Worm (Caenorhabditis elegans): Measurements from ENCODE around the gene zipt-17.

Gene zipt-17

DNA sequence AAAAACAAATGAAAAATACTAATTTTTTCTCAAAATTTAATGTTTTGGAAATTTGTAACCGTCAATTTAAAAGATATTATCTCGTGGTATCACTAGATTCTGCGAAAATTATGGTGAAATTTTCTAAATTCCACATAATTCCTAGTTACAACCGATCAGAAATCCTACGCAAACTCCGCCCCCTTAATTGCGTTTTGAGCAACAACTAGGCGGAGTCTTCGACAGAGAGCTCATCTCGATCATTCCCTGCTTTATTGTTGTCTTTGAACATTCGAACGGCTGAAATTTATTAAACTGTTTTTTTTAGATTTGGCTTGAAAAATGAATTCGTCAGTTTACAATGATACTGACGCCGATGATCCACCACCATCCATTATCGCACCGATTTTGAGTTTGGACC, 32.3 kb upstream of the zipt-17 start, which contains the start of gene T02D1.4:
T02D1.4 (plus strand) TSS at position 301 of the 400 bp plus-strand sequence.
- TF ChIP-seq nhr-11 (tag; optimal IDR thresholded peaks at IDR 0.05), result no peak
- no peak for TF ChIP-seq crh-2 (tag; optimal IDR thresholded peaks at IDR 0.05)
- no peak for TF ChIP-seq lin-39 (tag; optimal IDR thresholded peaks at IDR 0.05)
- TF ChIP-seq peb-1 (tag; optimal IDR thresholded peaks at IDR 0.05), result no peak
- TF ChIP-seq ztf-1 (GFP tag; conservative IDR thresholded peaks at IDR 0.05), result no peak

DNA sequence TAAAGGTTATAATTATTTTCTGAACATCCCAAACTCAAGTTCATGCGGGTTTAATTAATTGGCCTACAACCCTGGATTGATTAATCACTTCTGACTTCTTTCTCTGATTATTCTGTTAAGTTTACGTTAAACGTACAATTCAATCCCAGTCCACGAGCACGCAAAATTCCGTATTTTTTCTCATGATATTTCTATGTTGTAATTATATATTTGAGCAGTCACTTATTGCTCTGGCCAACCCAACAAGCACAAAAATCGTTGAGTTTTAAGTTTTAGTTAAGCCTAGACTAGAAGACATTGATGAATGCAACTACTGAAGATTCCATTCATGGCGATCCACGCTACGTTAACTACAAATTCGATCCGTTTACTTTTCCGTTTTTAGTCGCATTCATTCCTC, 28.7 kb upstream of the zipt-17 start, which contains the start of gene sru-15:
sru-15 (plus strand) TSS at position 301 of the 400 bp plus-strand sequence.
- TF ChIP-seq F13H6.1 (tag; optimal IDR thresholded peaks at IDR 0.05) (no peak), zag-1 (tag; optimal IDR thresholded peaks at IDR 0.05) (no peak), snpc-4 (tag; optimal IDR thresholded peaks at IDR 0.05) (no peak), Y55F3AM.14 (GFP tag; optimal IDR thresholded peaks at IDR 0.05) (no peak), lin-39 (tag; optimal IDR thresholded peaks at IDR 0.05) (no peak), ceh-82 (tag; optimal IDR thresholded peaks at IDR 0.05) (no peak), egl-27 (tag; optimal IDR thresholded peaks at IDR 0.05) (no peak), fos-1 (tag; optimal IDR thresholded peaks at IDR 0.05) (no peak), mdl-1 (tag; optimal IDR thresholded peaks at IDR 0.05) (no peak), sem-4 (tag; optimal IDR thresholded peaks at IDR 0.05) (no peak), sma-3 (GFP tag; optimal IDR thresholded peaks at IDR 0.05) (no peak), ceh-16 (tag; optimal IDR thresholded peaks at IDR 0.05) (no peak), unc-62 (GFP tag; optimal IDR thresholded peaks at IDR 0.05) (no peak), gmeb-1 (tag; optimal IDR thresholded peaks at IDR 0.05) (no peak), blmp-1 (tag; optimal IDR thresholded peaks at IDR 0.05; ENCODE audit: insufficient read depth) (no peak), nhr-6 (tag; optimal IDR thresholded peaks at IDR 0.05) (no peak), dmd-4 (tag; optimal IDR thresholded peaks at IDR 0.05) (no peak), nhr-25 (tag; optimal IDR thresholded peaks at IDR 0.05) (no peak)

DNA sequence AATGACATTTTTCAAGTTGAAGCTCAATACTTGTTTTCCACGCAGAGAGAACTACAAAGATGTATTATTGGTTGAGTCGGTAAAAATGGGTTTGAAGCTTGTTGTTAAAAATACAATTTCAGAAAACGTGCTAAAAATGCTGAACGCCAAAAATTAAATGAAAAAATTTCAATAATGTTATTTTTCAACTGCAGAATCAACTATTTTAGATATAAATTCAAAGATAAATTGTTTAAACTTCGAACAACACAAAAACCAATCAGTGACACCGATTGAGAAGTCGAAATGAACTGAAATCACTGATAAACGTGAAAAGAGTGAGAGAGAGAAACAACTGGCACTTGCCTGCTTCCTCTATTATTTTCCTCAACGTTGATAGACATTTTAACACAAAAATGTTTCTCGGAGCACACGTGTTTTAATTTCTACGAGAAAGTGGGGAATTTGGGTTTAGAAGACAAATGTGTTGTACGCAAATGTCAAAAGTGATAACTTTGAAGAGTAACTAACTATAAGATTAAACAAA, 20.3 kb upstream of the zipt-17 start, which contains the start of gene T02D1.8:
T02D1.8 (minus strand) TSS at position 51 of the 526 bp plus-strand sequence.
- no peak for TF ChIP-seq ceh-16 (tag; optimal IDR thresholded peaks at IDR 0.05)
- TF ChIP-seq fos-1 (tag; optimal IDR thresholded peaks at IDR 0.05), result peak; percentile 74

DNA sequence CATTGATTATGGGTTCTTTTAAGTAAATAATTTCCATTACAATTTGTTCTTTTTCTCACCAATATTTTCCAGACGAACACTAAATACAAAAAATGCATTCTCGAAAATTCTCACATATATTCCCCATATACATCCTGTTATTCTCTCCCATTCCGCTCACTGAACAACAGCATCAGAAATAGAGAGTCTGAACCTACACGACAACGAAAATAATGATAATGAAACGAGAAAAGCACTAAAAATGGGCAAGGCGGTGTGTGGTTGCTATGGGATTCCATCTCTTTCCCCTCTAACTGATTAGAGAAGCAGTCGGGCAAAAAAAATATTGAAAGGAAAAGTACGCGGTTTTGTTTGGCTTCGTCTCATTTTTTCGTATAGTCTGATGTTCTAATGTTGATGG, 15.9 kb upstream of the zipt-17 start, which contains the start of gene C30H6.12:
C30H6.12 (plus strand) TSS at position 301 of the 400 bp plus-strand sequence.
- TF ChIP-seq lsy-2 (tag; optimal IDR thresholded peaks at IDR 0.05) (no peak), C34F6.9 (tag; optimal IDR thresholded peaks at IDR 0.05) (no peak), lin-13 (GFP tag; optimal IDR thresholded peaks at IDR 0.05) (no peak), nhr-10 (tag; optimal IDR thresholded peaks at IDR 0.05) (no peak), mab-5 (tag; optimal IDR thresholded peaks at IDR 0.05) (no peak), alr-1 (tag; optimal IDR thresholded peaks at IDR 0.05) (no peak), nhr-25 (tag; optimal IDR thresholded peaks at IDR 0.05) (no peak), ztf-1 (GFP tag; conservative IDR thresholded peaks at IDR 0.05) (no peak), snpc-4 (tag; optimal IDR thresholded peaks at IDR 0.05) (no peak), egl-27 (tag; optimal IDR thresholded peaks at IDR 0.05) (no peak), lin-11 (tag; optimal IDR thresholded peaks at IDR 0.05) (no peak)

DNA sequence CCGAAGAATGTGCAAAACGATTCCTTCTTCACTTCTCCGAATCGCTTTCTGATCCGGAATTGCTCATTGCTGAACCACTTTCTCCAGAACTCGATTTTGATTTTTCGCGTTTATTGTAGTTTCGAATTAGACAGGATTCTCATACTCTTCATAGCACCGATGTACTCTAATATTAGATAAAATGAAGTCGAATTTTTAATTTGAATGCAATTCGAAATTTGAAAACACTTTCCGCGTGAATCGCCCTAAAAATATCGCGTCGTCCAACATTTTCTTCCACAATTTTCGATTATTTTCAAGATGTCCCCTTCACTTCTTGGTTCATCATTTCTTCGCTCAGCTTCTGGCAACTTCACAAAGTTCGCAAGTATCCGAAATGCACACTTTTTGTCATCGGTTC, 14.8 kb upstream of the zipt-17 start, which contains the start of gene C30H6.8:
C30H6.8 (plus strand) TSS at position 301 of the 400 bp plus-strand sequence.
- no peak for TF ChIP-seq elt-3 (tag; optimal IDR thresholded peaks at IDR 0.05)
- no peak for TF ChIP-seq nhr-6 (tag; optimal IDR thresholded peaks at IDR 0.05)
- no peak for TF ChIP-seq ztf-4 (tag; optimal IDR thresholded peaks at IDR 0.05)
- no peak for TF ChIP-seq nhr-10 (tag; optimal IDR thresholded peaks at IDR 0.05)
- TF ChIP-seq fos-1 (tag; optimal IDR thresholded peaks at IDR 0.05), result no peak
- no peak for TF ChIP-seq nhr-21 (tag; optimal IDR thresholded peaks at IDR 0.05)
- TF ChIP-seq unc-62 (GFP tag; optimal IDR thresholded peaks at IDR 0.05), result no peak
- no peak for TF ChIP-seq ztf-11 (tag; optimal IDR thresholded peaks at IDR 0.05)
- no peak for TF ChIP-seq Y55F3AM.14 (GFP tag; optimal IDR thresholded peaks at IDR 0.05)
- no peak for TF ChIP-seq crh-2 (tag; optimal IDR thresholded peaks at IDR 0.05)
- no peak for TF ChIP-seq blmp-1 (tag; optimal IDR thresholded peaks at IDR 0.05; ENCODE audit: insufficient read depth)
- no peak for TF ChIP-seq nhr-12 (tag; optimal IDR thresholded peaks at IDR 0.05)
- no peak for TF ChIP-seq alr-1 (tag; optimal IDR thresholded peaks at IDR 0.05)
- TF ChIP-seq gmeb-1 (tag; optimal IDR thresholded peaks at IDR 0.05), result no peak
- TF ChIP-seq dmd-4 (tag; optimal IDR thresholded peaks at IDR 0.05), result no peak
- TF ChIP-seq egl-27 (tag; optimal IDR thresholded peaks at IDR 0.05), result no peak
- no peak for TF ChIP-seq ama-1 (optimal IDR thresholded peaks at IDR 0.05)
- no peak for TF ChIP-seq peb-1 (tag; optimal IDR thresholded peaks at IDR 0.05)
